Fruit fly (Drosophila melanogaster) whole organism, embryonic: ENCODE measurements around the gene CG17107.

Source experiments
- CG2199 ChIP-seq: fragments of 200-800 bp; sonication (Bioruptor generic); IDR thresholded peaks from 3 replicates; pipeline ENCODE4 v1.3.6; 2022; ENCODE audit warnings: missing biosample characterization, missing genetic modification characterization
- CG4282 ChIP-seq: fragments of 200-800 bp; sonication (Bioruptor generic); optimal IDR thresholded peaks from 2 replicates; lab custom pipeline; 2016; ENCODE audit warnings: missing biosample characterization, missing genetic modification characterization
- Dip3 ChIP-seq: fragments of 200-800 bp; sonication (Bioruptor generic); optimal IDR thresholded peaks from 3 replicates; lab custom pipeline; 2016; ENCODE audit warnings: missing biosample characterization, missing genetic modification characterization
- E2f1 ChIP-seq: fragments of 200-800 bp; sonication (Bioruptor generic); IDR thresholded peaks from 2 replicates; pipeline ENCODE4 v1.3.6; 2022; ENCODE audit warnings: missing biosample characterization, missing genetic modification characterization
- TFAM ChIP-seq: fragments of 200-800 bp; sonication (Bioruptor generic); optimal IDR thresholded peaks from 2 replicates; lab custom pipeline; 2017; ENCODE audit warnings: missing biosample characterization, missing genetic modification characterization, inconsistent platforms
- bowl ChIP-seq: fragments of 200-800 bp; sonication (Bioruptor generic); IDR thresholded peaks from 2 replicates; pipeline ENCODE4 v1.3.6; 2022; ENCODE audit warnings: missing biosample characterization, missing genetic modification characterization
- gem ChIP-seq: fragments of 200-800 bp; sonication (Bioruptor generic); optimal IDR thresholded peaks from 2 replicates; lab custom pipeline; 2019; ENCODE audit warnings: missing biosample characterization, mild to moderate bottlenecking, missing genetic modification characterization, moderate library complexity
- nmo ChIP-seq: fragments of 200-800 bp; sonication (Bioruptor generic); optimal IDR thresholded peaks from 2 replicates; lab custom pipeline; 2018; ENCODE audit warnings: missing biosample characterization, mild to moderate bottlenecking, missing genetic modification characterization, moderate library complexity
- row ChIP-seq: fragments of 200-800 bp; sonication (Bioruptor generic); IDR thresholded peaks from 3 replicates; pipeline ENCODE4 v1.3.6; 2022; ENCODE audit warnings: missing biosample characterization, missing genetic modification characterization
- vnd ChIP-seq: fragments of 200-800 bp; sonication (Bioruptor generic); IDR thresholded peaks from 3 replicates; pipeline ENCODE4 v1.3.6; 2022; ENCODE audit warnings: missing biosample characterization, missing genetic modification characterization; ENCODE audit not compliant: partially characterized antibody

DNA sequence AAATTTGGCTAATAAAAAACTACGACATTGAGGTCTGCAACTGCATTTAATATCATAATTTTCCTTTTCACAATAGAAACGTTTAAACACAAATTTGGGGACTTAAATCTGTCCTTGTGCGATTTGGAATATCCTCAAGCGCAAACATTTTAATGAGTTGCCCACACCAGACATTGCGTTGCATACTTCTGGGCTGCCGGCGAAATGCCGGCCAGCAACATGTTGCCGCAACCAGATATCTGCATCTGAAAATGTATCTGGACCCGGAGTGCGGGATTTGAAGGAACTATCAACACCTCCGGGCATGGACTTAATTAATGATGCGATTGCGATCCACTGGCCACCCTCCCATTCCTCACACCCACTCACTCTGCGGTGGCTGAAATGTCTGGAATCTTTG lies 27.2 kb upstream of the CG17107 start:
- TF ChIP-seq vnd (GFP tag; lab: Robert Waterston, UW): no peak
- TF ChIP-seq CG2199: 0 out of 3 replicates have a peak, but pooled peaks have one; percentile 30
- TF ChIP-seq nmo (GFP tag; lab: Kevin White, UChicago): no peak
- no peak for TF ChIP-seq bowl (GFP tag; lab: Robert Waterston, UW)
- TF ChIP-seq gem: no peak
- TF ChIP-seq Dip3: no peak
- no peak for TF ChIP-seq TFAM (GFP tag; lab: Kevin White, UChicago)
- no peak for TF ChIP-seq E2f1
- no peak for TF ChIP-seq row (GFP tag; lab: Robert Waterston, UW)
- no peak for TF ChIP-seq CG4282 (GFP tag; lab: Kevin White, UChicago)
